Fruit fly (Drosophila melanogaster) whole organism, embryonic: ENCODE results near the gene Crz.

Experiments
- Bgb ChIP-seq: fragments of 200-800 bp; sonication (Bioruptor generic); IDR thresholded peaks from 2 replicates; pipeline ENCODE4 v1.3.6; 2022; ENCODE audit warnings: missing biosample characterization, missing genetic modification characterization; ENCODE audit not compliant: partially characterized antibody
- CG11247 ChIP-seq: fragments of 200-800 bp; sonication (Bioruptor generic); IDR thresholded peaks from 2 replicates; pipeline ENCODE4 v1.3.6; 2022; ENCODE audit warnings: missing biosample characterization, missing genetic modification characterization
- CG11723 ChIP-seq: fragments of 200-800 bp; sonication (Bioruptor generic); optimal IDR thresholded peaks from 2 replicates; lab custom pipeline; 2017; ENCODE audit warnings: missing biosample characterization, mild to moderate bottlenecking, missing genetic modification characterization
- CG12155 ChIP-seq: fragments of 200-800 bp; sonication (Bioruptor generic); optimal IDR thresholded peaks from 3 replicates; lab custom pipeline; 2016; ENCODE audit warnings: missing biosample characterization, missing genetic modification characterization
- CG12219 ChIP-seq: fragments of 200-800 bp; sonication (Bioruptor generic); optimal IDR thresholded peaks from 3 replicates; lab custom pipeline; 2018; ENCODE audit warnings: missing biosample characterization, mild to moderate bottlenecking, missing genetic modification characterization
- CG13894 ChIP-seq: fragments of 200-800 bp; sonication (Bioruptor generic); optimal IDR thresholded peaks from 3 replicates; lab custom pipeline; 2018; ENCODE audit warnings: missing biosample characterization, mild to moderate bottlenecking, missing genetic modification characterization, moderate library complexity
- CG14710 ChIP-seq: fragments of 200-800 bp; sonication (Bioruptor generic); optimal IDR thresholded peaks from 3 replicates; lab custom pipeline; 2019; ENCODE audit warnings: missing biosample characterization, mild to moderate bottlenecking, missing genetic modification characterization, moderate library complexity
- CG15696 ChIP-seq: fragments of 200-800 bp; sonication (Bioruptor generic); optimal IDR thresholded peaks from 2 replicates; lab custom pipeline; 2019; ENCODE audit warnings: missing biosample characterization, mild to moderate bottlenecking, missing genetic modification characterization, moderate library complexity
- CG17568 ChIP-seq: fragments of 200-800 bp; sonication (Bioruptor generic); optimal IDR thresholded peaks from 2 replicates; lab custom pipeline; 2018; ENCODE audit warnings: missing biosample characterization, mild to moderate bottlenecking, missing genetic modification characterization, moderate library complexity
- CG17912 ChIP-seq: fragments of 200-800 bp; sonication (Bioruptor generic); optimal IDR thresholded peaks from 2 replicates; lab custom pipeline; 2018; ENCODE audit warnings: missing biosample characterization, mild to moderate bottlenecking, missing genetic modification characterization
- CG18262 ChIP-seq: fragments of 200-800 bp; optimal IDR thresholded peaks from 3 replicates; lab custom pipeline; 2019; ENCODE audit warnings: missing biosample characterization, mild to moderate bottlenecking, missing genetic modification characterization, moderate library complexity
- CG3163 ChIP-seq: fragments of 200-800 bp; sonication (Bioruptor generic); optimal IDR thresholded peaks from 3 replicates; lab custom pipeline; 2016; ENCODE audit warnings: missing biosample characterization, missing genetic modification characterization
- CG32772 ChIP-seq: fragments of 200-800 bp; sonication (Bioruptor generic); IDR thresholded peaks from 2 replicates; pipeline ENCODE4 v1.3.6; 2022; ENCODE audit warnings: missing biosample characterization, missing genetic modification characterization
- CG3847 ChIP-seq: fragments of 200-800 bp; sonication (Bioruptor generic); IDR thresholded peaks from 2 replicates; pipeline ENCODE4 v1.3.6; 2022; ENCODE audit warnings: missing biosample characterization, missing genetic modification characterization
- CG4328 ChIP-seq: fragments of 200-800 bp; sonication (Bioruptor generic); optimal IDR thresholded peaks from 3 replicates; lab custom pipeline; 2017; ENCODE audit warnings: missing biosample characterization, missing genetic modification reagents, missing genetic modification characterization
- CG4730 ChIP-seq: fragments of 200-800 bp; sonication (Bioruptor generic); IDR thresholded peaks from 2 replicates; pipeline ENCODE4 v1.3.6; 2022; ENCODE audit warnings: missing biosample characterization, missing genetic modification characterization
- CG6813 ChIP-seq: fragments of 200-800 bp; sonication (Bioruptor generic); optimal IDR thresholded peaks from 2 replicates; lab custom pipeline; 2017; ENCODE audit warnings: missing biosample characterization, missing genetic modification characterization, mild to moderate bottlenecking, moderate library complexity, missing genetic modification reagents
- CG7556 ChIP-seq: fragments of 200-800 bp; sonication (Bioruptor generic); optimal IDR thresholded peaks from 2 replicates; lab custom pipeline; 2017; ENCODE audit warnings: missing biosample characterization, mild to moderate bottlenecking, missing genetic modification characterization
- CG7839 ChIP-seq: fragments of 200-800 bp; sonication (Bioruptor generic); optimal IDR thresholded peaks from 3 replicates; lab custom pipeline; 2018; ENCODE audit warnings: missing biosample characterization, mild to moderate bottlenecking, missing genetic modification characterization, moderate library complexity
- CrebB ChIP-seq: fragments of 200-800 bp; sonication (Bioruptor generic); optimal IDR thresholded peaks from 3 replicates; lab custom pipeline; 2018; ENCODE audit warnings: missing biosample characterization, mild to moderate bottlenecking, missing genetic modification characterization
- Dek ChIP-seq: fragments of 200-800 bp; sonication (Bioruptor generic); optimal IDR thresholded peaks from 3 replicates; lab custom pipeline; 2019; ENCODE audit warnings: missing biosample characterization, mild to moderate bottlenecking, missing genetic modification characterization, moderate library complexity
- Dip2 ChIP-seq: fragments of 200-800 bp; sonication (Bioruptor generic); IDR thresholded peaks from 2 replicates; pipeline ENCODE4 v1.3.6; 2022; ENCODE audit warnings: missing biosample characterization, missing genetic modification characterization
- Dll ChIP-seq: fragments of 200-800 bp; sonication (Bioruptor generic); IDR thresholded peaks from 4 replicates; pipeline ENCODE4 v1.3.6; 2022; ENCODE audit warnings: missing biosample characterization, missing genetic modification characterization; ENCODE audit not compliant: partially characterized antibody
- Doc2 ChIP-seq: fragments of 200-800 bp; sonication (Bioruptor generic); IDR thresholded peaks from 2 replicates; pipeline ENCODE4 v1.3.6; 2022; ENCODE audit warnings: missing biosample characterization, missing genetic modification characterization
- MESR4 ChIP-seq: fragments of 200-800 bp; sonication (Bioruptor generic); optimal IDR thresholded peaks from 2 replicates; lab custom pipeline; 2018; ENCODE audit warnings: missing biosample characterization, mild to moderate bottlenecking, missing genetic modification characterization, moderate library complexity
- NC2β ChIP-seq: fragments of 200-800 bp; sonication (Bioruptor generic); optimal IDR thresholded peaks from 2 replicates; lab custom pipeline; 2016; ENCODE audit warnings: missing biosample characterization, missing genetic modification characterization
- Nf-YA ChIP-seq: fragments of 200-800 bp; sonication (Bioruptor generic); IDR thresholded peaks from 2 replicates; pipeline ENCODE4 v1.3.6; 2022; ENCODE audit warnings: missing biosample characterization, missing genetic modification characterization
- Nf-YB ChIP-seq: fragments of 200-800 bp; sonication (Bioruptor generic); optimal IDR thresholded peaks from 3 replicates; lab custom pipeline; 2019; ENCODE audit warnings: missing biosample characterization, mild to moderate bottlenecking, missing genetic modification characterization, moderate library complexity
- Opbp ChIP-seq: fragments of 200-800 bp; sonication (Bioruptor generic); IDR thresholded peaks from 3 replicates; pipeline ENCODE4 v1.3.6; 2022; ENCODE audit warnings: missing biosample characterization, missing genetic modification characterization; ENCODE audit not compliant: partially characterized antibody
- Ssrp ChIP-seq: fragments of 200-800 bp; sonication (Bioruptor generic); optimal IDR thresholded peaks from 2 replicates; lab custom pipeline; 2018; ENCODE audit warnings: missing biosample characterization, mild to moderate bottlenecking, missing genetic modification characterization, moderate library complexity
- ab ChIP-seq: fragments of 200-800 bp; sonication (Bioruptor generic); optimal IDR thresholded peaks from 2 replicates; lab custom pipeline; 2016; ENCODE audit warnings: missing biosample characterization, missing genetic modification characterization
- ap ChIP-seq: fragments of 200-800 bp; sonication (Bioruptor generic); IDR thresholded peaks from 2 replicates; pipeline ENCODE4 v1.3.6; 2022; ENCODE audit warnings: missing biosample characterization, missing genetic modification characterization
- disco-r ChIP-seq: fragments of 200-800 bp; sonication (Bioruptor generic); optimal IDR thresholded peaks from 2 replicates; lab custom pipeline; 2016; ENCODE audit warnings: missing biosample characterization, missing genetic modification characterization
- emc ChIP-seq: fragments of 200-800 bp; sonication (Bioruptor generic); optimal IDR thresholded peaks from 2 replicates; lab custom pipeline; 2016; ENCODE audit warnings: missing biosample characterization, missing genetic modification characterization
- ems ChIP-seq: fragments of 200-800 bp; sonication (Bioruptor generic); optimal IDR thresholded peaks from 3 replicates; lab custom pipeline; 2016; ENCODE audit warnings: missing biosample characterization, missing genetic modification characterization
- en ChIP-seq: fragments of 200-800 bp; sonication (Bioruptor generic); optimal IDR thresholded peaks from 2 replicates; lab custom pipeline; 2016; ENCODE audit warnings: missing biosample characterization, missing genetic modification characterization
- exex ChIP-seq: fragments of 200-800 bp; sonication (Bioruptor generic); optimal IDR thresholded peaks from 4 replicates; lab custom pipeline; 2018; ENCODE audit warnings: missing biosample characterization, mild to moderate bottlenecking, missing genetic modification characterization, moderate library complexity
- gfzf ChIP-seq: fragments of 200-800 bp; sonication (Bioruptor generic); optimal IDR thresholded peaks from 2 replicates; lab custom pipeline; 2016; ENCODE audit warnings: missing biosample characterization, mild to moderate bottlenecking, missing genetic modification characterization, moderate library complexity
- org-1 ChIP-seq: fragments of 200-800 bp; sonication (Bioruptor generic); optimal IDR thresholded peaks from 2 replicates; lab custom pipeline; 2017; ENCODE audit warnings: missing biosample characterization, missing genetic modification characterization
- peb ChIP-seq: fragments of 200-800 bp; sonication (Bioruptor generic); IDR thresholded peaks from 2 replicates; pipeline ENCODE4 v1.3.6; 2022; ENCODE audit warnings: missing biosample characterization, missing genetic modification characterization
- prd ChIP-seq, 3 experiments: fragments of >200 bp in 2 of 3; fragments of 200-800 bp in 1 of 3; sonication (Bioruptor generic) in 1 of 3; optimal IDR thresholded peaks in 2 of 3; IDR thresholded peaks in 1 of 3; 2 replicates in 2 of 3; 3 replicates in 1 of 3; pipeline versions ENCODE4 v1.3.6 to Lab custom; 2017 to 2022; ENCODE audit warnings: missing biosample characterization in 1 of 3, missing genetic modification characterization in 1 of 3
- rib ChIP-seq: fragments of 200-800 bp; sonication (Bioruptor generic); IDR thresholded peaks from 2 replicates; pipeline ENCODE4 v1.3.6; 2022; ENCODE audit warnings: missing biosample characterization, missing genetic modification characterization
- shn ChIP-seq: fragments of 200-800 bp; sonication (Bioruptor generic); optimal IDR thresholded peaks from 3 replicates; lab custom pipeline; 2016; ENCODE audit warnings: missing biosample characterization, missing genetic modification characterization
- ssp ChIP-seq: fragments of 200-800 bp; sonication (Bioruptor generic); IDR thresholded peaks from 2 replicates; pipeline ENCODE4 v1.3.6; 2022; ENCODE audit warnings: missing biosample characterization, missing genetic modification characterization
- trem ChIP-seq: fragments of 200-800 bp; optimal IDR thresholded peaks from 3 replicates; lab custom pipeline; 2019; ENCODE audit warnings: missing biosample characterization, mild to moderate bottlenecking, missing genetic modification characterization, moderate library complexity
- tup ChIP-seq: fragments of 200-800 bp; sonication (Bioruptor generic); optimal IDR thresholded peaks from 2 replicates; lab custom pipeline; 2016; ENCODE audit warnings: missing biosample characterization, mild to moderate bottlenecking, missing genetic modification characterization, moderate library complexity

Crz gene

dm6 chr3R:14327113-14327466, 12.4 kb downstream of the Crz start (continued):
- TF ChIP-seq Opbp (GFP tag; lab: Robert Waterston, UW), result no peak
- no peak for TF ChIP-seq CG4730
- TF ChIP-seq CG13894, result no peak
- peak; percentile 59 for TF ChIP-seq MESR4 (GFP tag; lab: Kevin White, UChicago)

- TF ChIP-seq Dll (peak; percentile 58), CG17912 (GFP tag; lab: Kevin White, UChicago) (no peak), CG11723 (GFP tag; lab: Kevin White, UChicago) (peak; percentile 53), ap (GFP tag; lab: Robert Waterston, UW) (peak; percentile 20; the same call in 1 of the 2 replicates), CG3847 (peak; percentile 48), rib (peak; percentile 15; the same call in 1 of the 2 replicates), en (GFP tag; lab: Kevin White, UChicago) (no peak), peb (0 out of 2 replicates have a peak, but pooled peaks have one; percentile 29), Bgb (no peak; the same call in 1 of the 2 replicates), CG7556 (GFP tag; lab: Kevin White, UChicago) (peak; percentile 82), CrebB (tag; lab: Kevin White, UChicago) (no peak), trem (peak; percentile 65), ab (GFP tag; lab: Kevin White, UChicago) (no peak), gfzf (GFP tag; lab: Kevin White, UChicago) (no peak), CG14710 (tag; lab: Kevin White, UChicago) (peak; percentile 76), ssp (GFP tag; lab: Robert Waterston, UW) (peak; percentile 28; the same call in 1 of the 2 replicates), CG3163 (GFP tag; lab: Kevin White, UChicago) (no peak), CG11247 (GFP tag; lab: Robert Waterston, UW) (peak; percentile 39; the same call in 1 of the 2 replicates), CG6813 (GFP tag; lab: Kevin White, UChicago) (peak; percentile 75), Dip2 (no peak), Doc2 (no peak), prd (optimal IDR thresholded peaks at IDR 0.05; lab: Kevin White, UChicago) (no peak), prd (GFP tag; IDR thresholded peaks at IDR 0.05; lab: Robert Waterston, UW) (peak; percentile 59), Ssrp (tag; lab: Kevin White, UChicago) (peak; percentile 70), Nf-YA (GFP tag; lab: Robert Waterston, UW) (peak; percentile 44; the same call in 1 of the 2 replicates), exex (tag; lab: Kevin White, UChicago) (peak; percentile 40), Dek (tag; lab: Kevin White, UChicago) (peak; percentile 69), CG4328 (peak; percentile 64), disco-r (GFP tag; lab: Kevin White, UChicago) (peak; percentile 22), shn (GFP tag; lab: Kevin White, UChicago) (peak; percentile 39), CG12155 (GFP tag; lab: Kevin White, UChicago) (peak; percentile 63), CG12219 (peak; percentile 71), CG18262 (tag; lab: Kevin White, UChicago) (peak; percentile 83), emc (GFP tag; lab: Kevin White, UChicago) (peak; percentile 21), ems (GFP tag; lab: Kevin White, UChicago) (peak; percentile 64), Nf-YB (GFP tag; lab: Kevin White, UChicago) (peak; percentile 68), CG32772 (GFP tag; lab: Robert Waterston, UW) (0 out of 2 replicates have a peak, but pooled peaks have one; percentile 48), org-1 (peak; percentile 65), NC2β (peak; percentile 59), CG17568 (GFP tag; lab: Kevin White, UChicago) (peak; percentile 82), CG15696 (peak; percentile 75), CG7839 (tag; lab: Kevin White, UChicago) (peak; percentile 83), CG13894 (peak; percentile 56), tup (GFP tag; lab: Kevin White, UChicago) (peak; percentile 37)
Observed at dm6 chr3R:14327472-14328104, 12.9 kb downstream of the Crz start, which contains the start of gene spn-B. TSS of gene spn-B (plus strand) at chr3R:14328051.
